Fruit fly (Drosophila melanogaster): ENCODE results near the gene Stip1.

Gene Stip1

DNA sequence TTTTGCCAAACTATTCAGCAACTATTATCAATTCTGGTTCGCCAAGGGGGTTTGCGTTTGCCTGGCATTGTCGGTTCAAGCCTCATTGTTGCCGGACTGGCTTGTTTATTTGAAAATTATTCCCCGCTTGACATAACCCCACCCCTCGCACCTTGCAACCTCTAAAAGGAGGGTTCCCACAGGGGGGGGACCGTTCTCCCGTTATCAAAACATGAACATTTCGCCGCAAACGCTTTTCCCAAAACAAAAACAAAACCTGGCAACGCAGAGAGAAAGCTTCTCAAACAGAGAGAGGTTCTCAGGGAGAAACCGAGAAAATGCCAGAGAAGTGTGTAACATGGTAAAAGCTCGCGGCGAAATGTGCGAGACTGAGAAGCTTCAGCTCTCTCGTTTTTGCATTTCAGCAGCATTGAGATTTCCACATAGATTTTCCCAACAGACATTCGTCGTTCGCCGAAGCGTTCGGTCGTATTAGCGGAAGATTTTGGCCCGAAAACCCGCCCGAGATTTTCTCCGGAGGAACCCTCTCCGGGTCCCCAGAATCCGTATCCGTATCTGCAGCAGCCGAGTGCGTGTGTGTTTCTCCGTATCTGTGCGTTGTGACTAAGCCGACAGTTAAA lies 15.0 kb downstream of the Stip1 start:
- TF ChIP-seq insv (optimal IDR thresholded peaks at IDR 0.05) = no peak
- TF ChIP-seq Sin3A (optimal IDR thresholded peaks at IDR 0.05) = no peak
- no peak for TF ChIP-seq h (optimal IDR thresholded peaks at IDR 0.05)
- no peak for TF ChIP-seq Myc (optimal IDR thresholded peaks at IDR 0.05)
- no peak for TF ChIP-seq psq (optimal IDR thresholded peaks at IDR 0.05)
- no peak for TF ChIP-seq ttk (optimal IDR thresholded peaks at IDR 0.05)

DNA sequence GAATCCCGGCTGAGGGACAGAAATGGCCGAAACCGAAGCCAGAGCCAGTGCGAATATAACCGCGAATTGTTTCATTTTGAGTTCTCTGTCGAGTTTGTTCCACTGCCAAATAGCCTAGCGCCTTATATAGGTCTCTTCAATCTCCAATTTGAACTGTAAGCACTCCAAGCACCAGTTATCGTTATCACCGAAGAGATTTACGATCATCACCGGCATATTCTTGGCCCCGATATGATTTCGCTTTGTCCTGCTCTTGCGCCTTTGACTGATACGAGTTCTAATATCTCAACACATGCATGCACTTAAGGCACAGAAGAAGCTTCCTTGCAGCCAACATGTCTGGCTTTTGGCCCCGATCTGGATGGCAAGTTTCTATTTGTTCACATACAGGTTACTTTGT lies 24.2 kb downstream of the Stip1 start, which contains the start of gene CG11912:
Gene CG11912, minus strand, starts transcription at position 101 of the 400 bp plus-strand sequence.
- TF ChIP-seq ttk (optimal IDR thresholded peaks at IDR 0.05) (no peak), Sin3A (optimal IDR thresholded peaks at IDR 0.05) (no peak), Myc (optimal IDR thresholded peaks at IDR 0.05) (no peak), h (optimal IDR thresholded peaks at IDR 0.05) (no peak), insv (optimal IDR thresholded peaks at IDR 0.05) (no peak), psq (optimal IDR thresholded peaks at IDR 0.05) (no peak)

DNA sequence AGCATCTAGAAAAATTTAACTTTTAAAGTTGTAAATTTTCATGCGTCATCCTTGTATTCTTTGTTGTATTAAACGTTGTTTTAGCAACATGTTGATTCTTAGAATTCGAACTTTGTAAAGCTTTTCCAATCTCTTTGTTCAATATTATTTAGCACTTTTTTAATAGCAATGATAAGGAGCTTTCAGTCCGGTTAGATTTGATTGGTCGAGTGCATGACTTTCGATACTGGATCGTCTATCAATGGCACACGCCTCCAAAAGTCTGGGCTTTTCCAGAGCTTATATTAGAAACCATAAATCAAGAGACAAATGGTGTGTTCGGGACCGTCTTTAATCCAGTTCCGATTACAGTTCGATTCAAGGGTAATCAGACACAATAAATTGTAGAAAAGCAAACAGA lies 24.8 kb downstream of the Stip1 start:
- TF ChIP-seq Sin3A (optimal IDR thresholded peaks at IDR 0.05) = no peak
- no peak for TF ChIP-seq h (optimal IDR thresholded peaks at IDR 0.05)
- TF ChIP-seq Myc (optimal IDR thresholded peaks at IDR 0.05) = no peak
- no peak for TF ChIP-seq ttk (optimal IDR thresholded peaks at IDR 0.05)
- TF ChIP-seq insv (optimal IDR thresholded peaks at IDR 0.05) = no peak
- TF ChIP-seq psq (optimal IDR thresholded peaks at IDR 0.05) = no peak

DNA sequence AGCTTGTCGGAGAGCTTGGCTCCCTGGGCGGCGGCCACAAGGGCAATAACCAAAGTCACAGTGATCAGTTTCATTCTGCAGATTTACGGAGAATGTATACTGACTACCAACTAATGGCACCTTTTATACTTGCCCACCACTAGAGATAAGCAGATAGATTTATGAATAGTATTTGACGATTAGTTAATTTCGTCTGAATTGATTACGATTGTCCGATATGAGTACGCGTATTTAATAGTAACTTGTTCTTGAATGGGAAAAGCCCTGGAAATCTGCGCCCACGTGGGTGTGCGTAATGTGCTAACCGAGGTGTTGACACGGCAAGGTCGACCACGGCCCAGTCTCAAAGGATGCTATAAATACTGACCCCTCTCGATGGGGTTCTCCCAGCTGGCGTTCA lies 26.2 kb downstream of the Stip1 start, which contains the start of gene CG11911:
Gene CG11911, minus strand, starts transcription at position 101 of the 400 bp plus-strand sequence.
- TF ChIP-seq Myc (optimal IDR thresholded peaks at IDR 0.05) (no peak), insv (optimal IDR thresholded peaks at IDR 0.05) (no peak)

DNA sequence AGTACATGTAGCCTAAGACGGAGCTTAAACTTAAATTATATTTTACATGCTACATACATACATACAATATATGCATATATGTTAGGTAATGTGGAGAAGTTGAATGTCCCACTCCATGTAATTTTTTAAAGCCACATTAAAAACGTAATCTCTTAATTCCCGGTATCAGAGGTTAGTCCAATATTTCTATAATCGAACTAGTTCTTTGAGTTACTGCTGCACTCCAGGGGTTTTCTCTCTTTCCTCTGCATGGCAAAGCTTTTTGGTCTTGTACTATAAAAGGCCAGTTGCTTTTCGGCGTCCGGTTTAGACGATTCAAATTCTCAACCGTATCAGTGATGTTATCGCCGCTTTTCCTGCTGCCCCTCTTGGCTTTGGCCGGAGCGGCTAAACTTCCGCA lies 26.9 kb downstream of the Stip1 start, which contains the start of gene CG33127:
Gene CG33127, plus strand, starts transcription at position 309 of the 400 bp plus-strand sequence.
- TF ChIP-seq Myc (optimal IDR thresholded peaks at IDR 0.05) (no peak), insv (optimal IDR thresholded peaks at IDR 0.05) (no peak), psq (optimal IDR thresholded peaks at IDR 0.05) (no peak), ttk (optimal IDR thresholded peaks at IDR 0.05) (no peak), Sin3A (optimal IDR thresholded peaks at IDR 0.05) (no peak), h (optimal IDR thresholded peaks at IDR 0.05) (no peak)

DNA sequence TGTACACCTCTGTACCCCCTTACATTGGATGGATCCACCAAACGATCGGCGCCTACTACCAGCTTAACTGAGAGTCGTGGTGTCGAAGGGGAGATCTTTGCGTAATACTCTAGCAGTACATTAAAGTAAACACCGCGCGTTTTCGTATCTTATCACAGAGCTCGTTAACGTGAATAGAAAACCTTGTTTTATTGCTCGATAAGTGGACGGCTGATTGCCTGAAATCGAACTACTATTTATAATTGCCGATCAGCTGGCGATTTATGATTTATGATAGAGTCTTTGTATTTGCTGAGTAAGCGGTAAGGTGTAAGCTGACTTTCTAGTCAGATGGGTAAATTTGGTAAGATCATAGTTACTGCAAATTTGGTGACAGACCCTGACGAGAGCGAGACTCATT lies 28.0 kb downstream of the Stip1 start:
- no peak for TF ChIP-seq h (optimal IDR thresholded peaks at IDR 0.05)
- TF ChIP-seq insv (optimal IDR thresholded peaks at IDR 0.05) = no peak
- no peak for TF ChIP-seq Sin3A (optimal IDR thresholded peaks at IDR 0.05)
- TF ChIP-seq psq (optimal IDR thresholded peaks at IDR 0.05) = no peak
- no peak for TF ChIP-seq ttk (optimal IDR thresholded peaks at IDR 0.05)
- TF ChIP-seq Myc (optimal IDR thresholded peaks at IDR 0.05) = no peak

DNA sequence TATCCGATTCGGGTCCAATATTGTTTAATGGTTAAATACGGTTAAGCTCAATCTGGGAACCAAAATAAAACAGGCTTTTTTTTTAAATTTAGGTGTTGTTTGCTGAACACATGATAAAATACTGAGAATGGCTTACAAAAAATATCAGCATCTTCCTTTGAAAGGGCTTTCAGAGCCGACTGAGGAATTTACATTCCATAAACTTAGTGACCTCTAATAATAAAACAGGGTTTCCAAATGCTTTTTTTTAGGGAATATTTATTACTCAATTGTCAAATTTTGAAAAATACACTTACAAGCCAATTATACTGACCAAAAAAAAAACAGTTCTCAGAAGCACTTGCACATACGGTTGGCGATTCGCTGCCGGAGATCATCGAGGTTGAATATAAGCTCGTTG lies 34.7 kb downstream of the Stip1 start, which contains the start of gene CG43755:
Gene CG43755, minus strand, starts transcription at position 101 of the 400 bp plus-strand sequence.
- TF ChIP-seq Sin3A (optimal IDR thresholded peaks at IDR 0.05) (no peak), psq (optimal IDR thresholded peaks at IDR 0.05) (no peak), h (optimal IDR thresholded peaks at IDR 0.05) (no peak), insv (optimal IDR thresholded peaks at IDR 0.05) (no peak), ttk (optimal IDR thresholded peaks at IDR 0.05) (no peak)

DNA sequence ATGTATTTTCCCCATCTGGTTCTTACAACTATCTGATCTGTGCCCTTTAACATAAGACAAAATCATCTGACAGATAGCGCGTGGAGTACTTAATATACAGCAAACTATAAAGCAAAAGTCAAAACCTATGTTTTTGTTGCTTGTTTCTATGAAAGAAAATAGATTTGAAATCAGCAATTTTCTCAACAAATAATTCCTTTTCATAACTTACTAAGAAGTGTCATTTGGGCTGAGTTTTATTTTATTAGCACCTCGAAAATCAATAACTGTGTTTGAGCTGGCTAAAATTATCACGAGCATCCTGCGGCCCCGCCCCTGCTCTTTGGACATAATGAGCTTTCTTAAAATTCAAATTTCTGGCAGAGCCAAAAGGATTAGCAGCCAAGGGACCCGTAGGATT lies 37.3 kb downstream of the Stip1 start, which contains the start of gene CG31921:
Gene CG31921, minus strand, starts transcription at position 101 of the 400 bp plus-strand sequence.
- TF ChIP-seq Sin3A (optimal IDR thresholded peaks at IDR 0.05) (no peak), ttk (optimal IDR thresholded peaks at IDR 0.05) (no peak), psq (optimal IDR thresholded peaks at IDR 0.05) (no peak)

DNA sequence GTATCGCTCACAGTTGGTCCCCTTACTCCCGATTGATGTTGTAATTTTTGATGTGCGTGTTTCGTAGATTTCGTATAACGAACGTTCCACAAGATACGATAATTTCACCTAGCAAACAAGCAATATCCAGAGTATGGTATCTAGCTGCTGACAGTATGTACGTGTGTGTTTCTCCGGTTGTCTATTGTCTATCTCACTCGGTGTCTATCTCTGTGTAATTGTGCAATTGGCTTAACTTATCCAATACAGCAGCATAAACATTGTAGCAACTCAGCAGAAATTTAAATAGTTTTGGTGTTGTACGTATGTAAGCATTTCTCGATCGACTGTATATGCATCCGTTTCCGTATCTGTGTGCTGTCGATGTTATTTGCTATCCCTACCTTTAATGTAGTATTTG lies 51.9 kb downstream of the Stip1 start:
- TF ChIP-seq Myc (optimal IDR thresholded peaks at IDR 0.05) (no peak), insv (optimal IDR thresholded peaks at IDR 0.05) (no peak), h (optimal IDR thresholded peaks at IDR 0.05) (no peak), Sin3A (optimal IDR thresholded peaks at IDR 0.05) (no peak), psq (optimal IDR thresholded peaks at IDR 0.05) (no peak), ttk (optimal IDR thresholded peaks at IDR 0.05) (no peak)
